Worm (Caenorhabditis elegans): ENCODE results near the gene F44B9.10.

ce11 chrIII:8047412-8047811 is 14.0 kb upstream of the F44B9.10 start, which contains the start of gene K12H4.2:
- no peak for TF ChIP-seq jun-1 (tag; optimal IDR thresholded peaks at IDR 0.05)
- TF ChIP-seq nhr-77 (tag; optimal IDR thresholded peaks at IDR 0.05), result no peak
- TF ChIP-seq ztf-4 (tag; optimal IDR thresholded peaks at IDR 0.05), result no peak
